Worm (Caenorhabditis elegans) whole organism, L2 larva: ENCODE measurements around the gene nos-3.

Experiments used
- F13H6.1 ChIP-seq: sonication (generic microtip); optimal IDR thresholded peaks from 2 replicates; lab custom pipeline; 2016; ENCODE audit warnings: missing genetic modification characterization, missing compliant biosample characterization
- R02D3.7 ChIP-seq: fragments of 150-350 bp; optimal IDR thresholded peaks from 2 replicates; lab custom pipeline; 2014; ENCODE audit warnings: missing biosample characterization, missing genetic modification characterization
- Y55F3AM.14 ChIP-seq: fragments of 200-800 bp; sonication (Bioruptor generic); optimal IDR thresholded peaks from 2 replicates; lab custom pipeline; 2018; ENCODE audit warnings: mild to moderate bottlenecking, missing genetic modification characterization, missing compliant biosample characterization
- ZK546.5 ChIP-seq: sonication (generic microtip); optimal IDR thresholded peaks from 2 replicates; lab custom pipeline; 2017; ENCODE audit warnings: missing biosample characterization, missing genetic modification characterization
- aly-2 ChIP-seq: fragments of 150-350 bp; optimal IDR thresholded peaks from 2 replicates; lab custom pipeline; 2014; ENCODE audit warnings: missing biosample characterization, missing genetic modification characterization
- ama-1 ChIP-seq: fragments of 150-350 bp; optimal IDR thresholded peaks from 2 replicates; lab custom pipeline; 2018; ENCODE audit warnings: inconsistent platforms
- blmp-1 ChIP-seq: sonication (generic microtip); optimal IDR thresholded peaks from 2 replicates; lab custom pipeline; 2017; ENCODE audit warnings: missing genetic modification characterization, mild to moderate bottlenecking, missing compliant biosample characterization, antibody characterized with exemption, moderate library complexity; ENCODE audit not compliant: insufficient read depth
- ceh-82 ChIP-seq: fragments of 150-350 bp; optimal IDR thresholded peaks from 2 replicates; lab custom pipeline; 2014; ENCODE audit warnings: missing biosample characterization, missing genetic modification characterization
- crh-2 ChIP-seq: sonication (generic microtip); optimal IDR thresholded peaks from 2 replicates; lab custom pipeline; 2017; ENCODE audit warnings: missing biosample characterization, missing genetic modification characterization
- dmd-4 ChIP-seq: sonication (generic microtip); optimal IDR thresholded peaks from 2 replicates; lab custom pipeline; 2017; ENCODE audit warnings: missing biosample characterization, missing genetic modification characterization
- egl-27 ChIP-seq: sonication (generic microtip); optimal IDR thresholded peaks from 3 replicates; lab custom pipeline; 2017; ENCODE audit warnings: missing biosample characterization, missing genetic modification reagents, missing genetic modification characterization
- elt-1 ChIP-seq: fragments of 150-350 bp; optimal IDR thresholded peaks from 2 replicates; lab custom pipeline; 2014; ENCODE audit warnings: missing biosample characterization, missing genetic modification characterization
- elt-3 ChIP-seq: sonication (generic microtip); optimal IDR thresholded peaks from 2 replicates; lab custom pipeline; 2017; ENCODE audit warnings: missing biosample characterization, missing genetic modification characterization
- fos-1 ChIP-seq: fragments of 150-350 bp; optimal IDR thresholded peaks from 2 replicates; lab custom pipeline; 2014; ENCODE audit warnings: missing biosample characterization, missing genetic modification characterization
- gmeb-1 ChIP-seq: fragments of 150-350 bp; optimal IDR thresholded peaks from 2 replicates; lab custom pipeline; 2014; ENCODE audit warnings: missing biosample characterization, missing genetic modification characterization
- lin-11 ChIP-seq: fragments of 150-350 bp; sonication (generic microtip); optimal IDR thresholded peaks from 2 replicates; lab custom pipeline; 2014; ENCODE audit warnings: missing biosample characterization, missing genetic modification characterization, inconsistent platforms, mixed read lengths
- lin-13 ChIP-seq: fragments of 150-350 bp; optimal IDR thresholded peaks from 2 replicates; lab custom pipeline; 2014; ENCODE audit warnings: missing biosample characterization, missing genetic modification reagents, missing genetic modification characterization
- lin-39 ChIP-seq: fragments of 150-350 bp; optimal IDR thresholded peaks from 2 replicates; lab custom pipeline; 2014; ENCODE audit warnings: missing biosample characterization, missing genetic modification reagents, missing genetic modification characterization
- lsy-2 ChIP-seq, 2 experiments: fragments of 150-350 bp in 1 of 2; sonication (generic microtip) in 1 of 2; optimal IDR thresholded peaks; 2 replicates each; lab custom pipeline; 2014 to 2017; ENCODE audit warnings: missing biosample characterization in 2 of 2, missing genetic modification characterization in 2 of 2
- mab-5 ChIP-seq: fragments of 150-350 bp; optimal IDR thresholded peaks from 2 replicates; lab custom pipeline; 2014; ENCODE audit warnings: missing biosample characterization, missing genetic modification characterization
- mbf-1 ChIP-seq: sonication (generic microtip); optimal IDR thresholded peaks from 2 replicates; lab custom pipeline; 2017; ENCODE audit warnings: missing biosample characterization, missing genetic modification characterization
- mdl-1 ChIP-seq, 2 experiments: fragments of 150-350 bp in 1 of 2; sonication (generic microtip) in 1 of 2; optimal IDR thresholded peaks; 2 replicates each; lab custom pipeline; 2017; ENCODE audit warnings: missing biosample characterization in 2 of 2, missing genetic modification characterization in 2 of 2
- nhr-10 ChIP-seq: sonication (generic microtip); optimal IDR thresholded peaks from 2 replicates; lab custom pipeline; 2017; ENCODE audit warnings: missing biosample characterization, missing genetic modification characterization
- nhr-11 ChIP-seq: fragments of 150-350 bp; optimal IDR thresholded peaks from 2 replicates; lab custom pipeline; 2014; ENCODE audit warnings: missing biosample characterization, missing genetic modification characterization
- nhr-12 ChIP-seq: fragments of 150-350 bp; optimal IDR thresholded peaks from 2 replicates; lab custom pipeline; 2014; ENCODE audit warnings: missing biosample characterization, missing genetic modification characterization
- nhr-129 ChIP-seq: fragments of 150-350 bp; optimal IDR thresholded peaks from 2 replicates; lab custom pipeline; 2014; ENCODE audit warnings: missing biosample characterization, missing genetic modification characterization
- nhr-21 ChIP-seq: fragments of 150-350 bp; optimal IDR thresholded peaks from 2 replicates; lab custom pipeline; 2014; ENCODE audit warnings: missing biosample characterization, missing genetic modification characterization
- nhr-25 ChIP-seq: fragments of 150-350 bp; sonication (generic microtip); optimal IDR thresholded peaks from 3 replicates; lab custom pipeline; 2014; ENCODE audit warnings: missing biosample characterization, missing genetic modification characterization
- nhr-6 ChIP-seq: fragments of 150-350 bp; optimal IDR thresholded peaks from 2 replicates; lab custom pipeline; 2014; ENCODE audit warnings: missing biosample characterization, missing genetic modification characterization
- nhr-77 ChIP-seq: fragments of 150-350 bp; optimal IDR thresholded peaks from 2 replicates; lab custom pipeline; 2014; ENCODE audit warnings: missing biosample characterization, missing genetic modification characterization
- peb-1 ChIP-seq: fragments of 150-350 bp; optimal IDR thresholded peaks from 2 replicates; lab custom pipeline; 2014; ENCODE audit warnings: missing biosample characterization, missing genetic modification characterization
- skn-1 ChIP-seq: sonication (generic microtip); optimal IDR thresholded peaks from 2 replicates; lab custom pipeline; 2017; ENCODE audit warnings: missing biosample characterization, missing genetic modification characterization
- sma-3 ChIP-seq: sonication (generic microtip); optimal IDR thresholded peaks from 2 replicates; lab custom pipeline; 2016; ENCODE audit warnings: missing genetic modification reagents, missing genetic modification characterization, missing compliant biosample characterization
- sma-9 ChIP-seq, 2 experiments: fragments of 150-350 bp in 1 of 2; sonication (generic microtip) in 1 of 2; optimal IDR thresholded peaks; 2 replicates each; lab custom pipeline; 2014 to 2016; ENCODE audit warnings: missing genetic modification characterization in 2 of 2, mild to moderate bottlenecking in 1 of 2, missing biosample characterization in 1 of 2, missing compliant biosample characterization in 1 of 2, missing genetic modification reagents in 1 of 2, moderate library complexity in 1 of 2
- snpc-4 ChIP-seq: fragments of 150-350 bp; optimal IDR thresholded peaks from 2 replicates; lab custom pipeline; 2014; ENCODE audit warnings: missing biosample characterization, missing genetic modification characterization
- unc-39 ChIP-seq: fragments of 150-350 bp; optimal IDR thresholded peaks from 2 replicates; lab custom pipeline; 2014; ENCODE audit warnings: missing biosample characterization, missing genetic modification characterization
- unc-62 ChIP-seq: fragments of 150-350 bp; optimal IDR thresholded peaks from 2 replicates; lab custom pipeline; 2014; ENCODE audit warnings: missing biosample characterization, missing genetic modification reagents, missing genetic modification characterization
- zag-1 ChIP-seq: fragments of 150-350 bp; optimal IDR thresholded peaks from 2 replicates; lab custom pipeline; 2014; ENCODE audit warnings: missing biosample characterization, missing genetic modification characterization
- ztf-1 ChIP-seq: fragments of 200-800 bp; sonication (Bioruptor generic); conservative IDR thresholded peaks from 2 replicates; pipeline ENCODE4 v1.3.6; 2022; ENCODE audit warnings: missing genetic modification characterization, missing compliant biosample characterization
- ztf-11 ChIP-seq: sonication (generic microtip); optimal IDR thresholded peaks from 2 replicates; lab custom pipeline; 2017; ENCODE audit warnings: missing biosample characterization, missing genetic modification characterization
- ztf-4 ChIP-seq: fragments of 150-350 bp; optimal IDR thresholded peaks from 2 replicates; lab custom pipeline; 2014; ENCODE audit warnings: missing biosample characterization, missing genetic modification characterization

Gene nos-3

ce11 chrII:9778495-9778894, 32.4 kb downstream of the nos-3 start:
- TF ChIP-seq dmd-4: no peak
- TF ChIP-seq blmp-1 (tag; lab: Kevin White, UChicago): no peak
- no peak for TF ChIP-seq gmeb-1
- TF ChIP-seq skn-1: no peak
- TF ChIP-seq lsy-2 (tag; optimal IDR thresholded peaks at IDR 0.05; lab: Kevin White, UChicago): no peak
- TF ChIP-seq lin-11: no peak
- no peak for TF ChIP-seq mdl-1 (tag; optimal IDR thresholded peaks at IDR 0.05; lab: Kevin White, UChicago)
- TF ChIP-seq F13H6.1: no peak
- no peak for TF ChIP-seq nhr-77 (tag; lab: Kevin White, UChicago)
- TF ChIP-seq ztf-11 (tag; lab: Kevin White, UChicago): no peak
- no peak for TF ChIP-seq sma-9 (GFP tag; optimal IDR thresholded peaks at IDR 0.05; lab: Kevin White, UChicago)
- no peak for TF ChIP-seq sma-9 (tag; optimal IDR thresholded peaks at IDR 0.05; lab: Kevin White, UChicago)
- TF ChIP-seq elt-1 (tag; lab: Kevin White, UChicago): no peak
- no peak for TF ChIP-seq mbf-1
- no peak for TF ChIP-seq nhr-11 (tag; lab: Kevin White, UChicago)
- TF ChIP-seq ZK546.5 (tag; lab: Kevin White, UChicago): no peak

ce11 chrII:9781842-9782241, 35.7 kb downstream of the nos-3 start, which contains the start of gene cyp-13A1:
TSS of gene cyp-13A1 (minus strand) at chrII:9781997.
- TF ChIP-seq unc-39 (tag; lab: Kevin White, UChicago): no peak
- peak; percentile 77 for TF ChIP-seq fos-1 (tag; lab: Kevin White, UChicago)
- TF ChIP-seq crh-2 (tag; lab: Kevin White, UChicago): peak; percentile 13
- TF ChIP-seq sma-9 (GFP tag; optimal IDR thresholded peaks at IDR 0.05; lab: Kevin White, UChicago): peak; percentile 54
- no peak for TF ChIP-seq sma-9 (tag; optimal IDR thresholded peaks at IDR 0.05; lab: Kevin White, UChicago)

ce11 chrII:9782337-9782736, 36.2 kb downstream of the nos-3 start, which contains the start of gene T10B9.14:
TSS of gene T10B9.14 (minus strand) at chrII:9782437.
- no peak for TF ChIP-seq gmeb-1
- no peak for TF ChIP-seq peb-1 (tag; lab: Kevin White, UChicago)
- TF ChIP-seq nhr-6 (tag; lab: Kevin White, UChicago): no peak
- TF ChIP-seq elt-3 (tag; lab: Kevin White, UChicago): no peak
- TF ChIP-seq nhr-25 (tag; lab: Kevin White, UChicago): no peak
- TF ChIP-seq sma-3 (GFP tag; lab: Kevin White, UChicago): no peak
- TF ChIP-seq skn-1: no peak
- TF ChIP-seq snpc-4 (tag; lab: Kevin White, UChicago): no peak
- no peak for TF ChIP-seq zag-1 (tag; lab: Kevin White, UChicago)
- no peak for TF ChIP-seq dmd-4
- TF ChIP-seq, all 48 proteins: peak for 0

ce11 chrII:9786215-9786614, 40.1 kb downstream of the nos-3 start:
- TF ChIP-seq lsy-2 (tag; optimal IDR thresholded peaks at IDR 0.05; lab: Kevin White, UChicago): peak in 1 of 2 experiments; percentile 7
- TF ChIP-seq R02D3.7 (tag; lab: Kevin White, UChicago): no peak
- TF ChIP-seq sma-9 (GFP tag; optimal IDR thresholded peaks at IDR 0.05; lab: Kevin White, UChicago): peak; percentile 36
- TF ChIP-seq sma-9 (tag; optimal IDR thresholded peaks at IDR 0.05; lab: Kevin White, UChicago): no peak
- peak; percentile 1 for TF ChIP-seq nhr-21

ce11 chrII:9787395-9788152, 41.5 kb downstream of the nos-3 start, which contains the start of gene cyp-13A2:
TSS of gene cyp-13A2 (minus strand) at chrII:9787629.
- TF ChIP-seq Y55F3AM.14 (GFP tag; lab: Kevin White, UChicago) (no peak), unc-39 (tag; lab: Kevin White, UChicago) (no peak), nhr-12 (no peak), nhr-129 (tag; lab: Kevin White, UChicago) (peak; percentile 48), skn-1 (no peak), ama-1 (lab: Kevin White, UChicago) (no peak), lin-39 (tag; lab: Kevin White, UChicago) (no peak), nhr-21 (peak; percentile 67), snpc-4 (tag; lab: Kevin White, UChicago) (peak; percentile 95), nhr-10 (tag; lab: Kevin White, UChicago) (no peak), ztf-1 (GFP tag; lab: Robert Waterston, UW) (no peak), egl-27 (tag; lab: Kevin White, UChicago) (peak; percentile 83), elt-1 (tag; lab: Kevin White, UChicago) (peak; percentile 35), lin-13 (no peak), nhr-77 (tag; lab: Kevin White, UChicago) (no peak), crh-2 (tag; lab: Kevin White, UChicago) (peak; percentile 73), nhr-25 (tag; lab: Kevin White, UChicago) (peak; percentile 85), mdl-1 (tag; optimal IDR thresholded peaks at IDR 0.05; lab: Kevin White, UChicago) (peak in 1 of 2 experiments; percentile 68), ceh-82 (no peak), zag-1 (tag; lab: Kevin White, UChicago) (no peak), blmp-1 (tag; lab: Kevin White, UChicago) (peak; percentile 86), unc-62 (GFP tag; lab: Kevin White, UChicago) (no peak), ztf-4 (tag; lab: Kevin White, UChicago) (no peak), mab-5 (tag; lab: Kevin White, UChicago) (no peak), nhr-6 (tag; lab: Kevin White, UChicago) (peak; percentile 20), fos-1 (tag; lab: Kevin White, UChicago) (peak; percentile 89), lsy-2 (tag; optimal IDR thresholded peaks at IDR 0.05; lab: Kevin White, UChicago) (peak in 1 of 2 experiments; percentile 52), lin-11 (no peak), aly-2 (tag; lab: Kevin White, UChicago) (no peak)
